Worm (Caenorhabditis elegans): ENCODE data around the gene lin-33.

Gene lin-33

ce11 chrIV:5891265-5891664 lies 39.2 kb upstream of the lin-33 start, which contains the start of gene H04M03.3:
TSS of gene H04M03.3 (plus strand) at chrIV:5891565.
- TF ChIP-seq snpc-4 (tag; optimal IDR thresholded peaks at IDR 0.05), result no peak
- TF ChIP-seq mxl-3 (GFP tag; optimal IDR thresholded peaks at IDR 0.05), result no peak
- no peak for TF ChIP-seq mdt-29 (GFP tag; IDR thresholded peaks at IDR 0.05)
- no peak for TF ChIP-seq dmd-8 (GFP tag; IDR thresholded peaks at IDR 0.05)
- no peak for TF ChIP-seq spr-1 (tag; optimal IDR thresholded peaks at IDR 0.05)
- TF ChIP-seq mxl-2 (GFP tag; conservative IDR thresholded peaks at IDR 0.05), result no peak
- TF ChIP-seq ceh-62 (tag; optimal IDR thresholded peaks at IDR 0.05), result no peak
- no peak for TF ChIP-seq unc-39 (tag; optimal IDR thresholded peaks at IDR 0.05)
- TF ChIP-seq F49E8.2 (tag; optimal IDR thresholded peaks at IDR 0.05; ENCODE audit: borderline replicate concordance), result no peak
- TF ChIP-seq F44E2.7 (GFP tag; IDR thresholded peaks at IDR 0.05), result no peak
- TF ChIP-seq nhr-6 (tag; optimal IDR thresholded peaks at IDR 0.05), result no peak
- TF ChIP-seq lin-39 (tag; optimal IDR thresholded peaks at IDR 0.05), result no peak

ce11 chrIV:5895190-5895589 lies 35.3 kb upstream of the lin-33 start, which contains the start of gene nspb-6:
TSS of gene nspb-6 (plus strand) at chrIV:5895490.
- no peak for TF ChIP-seq ces-1 (GFP tag; optimal IDR thresholded peaks at IDR 0.05)
- TF ChIP-seq ceh-82 (tag; optimal IDR thresholded peaks at IDR 0.05), result no peak
- TF ChIP-seq nhr-237 (tag; optimal IDR thresholded peaks at IDR 0.05), result no peak
- TF ChIP-seq tag-97 (GFP tag; IDR thresholded peaks at IDR 0.05), result no peak
- no peak for TF ChIP-seq ceh-32 (tag; optimal IDR thresholded peaks at IDR 0.05; ENCODE audit: poor library complexity)
- TF ChIP-seq dmd-9 (GFP tag; IDR thresholded peaks at IDR 0.05), result no peak
- no peak for TF ChIP-seq unc-130 (GFP tag; optimal IDR thresholded peaks at IDR 0.05)
- no peak for TF ChIP-seq lin-39 (tag; optimal IDR thresholded peaks at IDR 0.05)
- TF ChIP-seq fos-1 (tag; optimal IDR thresholded peaks at IDR 0.05), result no peak
- TF ChIP-seq nhr-111 (GFP tag; optimal IDR thresholded peaks at IDR 0.05), result no peak
- TF ChIP-seq ceh-20 (GFP tag; IDR thresholded peaks at IDR 0.05), result no peak
- TF ChIP-seq F44E2.7 (GFP tag; IDR thresholded peaks at IDR 0.05), result no peak
- TF ChIP-seq mxl-2 (GFP tag; conservative IDR thresholded peaks at IDR 0.05), result no peak
- TF ChIP-seq ztf-7 (tag; optimal IDR thresholded peaks at IDR 0.05), result no peak
- TF ChIP-seq lin-1 (GFP tag; IDR thresholded peaks at IDR 0.05), result no peak
- TF ChIP-seq mdl-1 (tag; optimal IDR thresholded peaks at IDR 0.05), result no peak
- TF ChIP-seq dve-1 (tag; optimal IDR thresholded peaks at IDR 0.05; ENCODE audit: insufficient read depth), result no peak
- no peak for TF ChIP-seq nhr-42 (GFP tag; IDR thresholded peaks at IDR 0.05)
- no peak for TF ChIP-seq unc-39 (tag; optimal IDR thresholded peaks at IDR 0.05)

- no peak for TF ChIP-seq ama-1 (optimal IDR thresholded peaks at IDR 0.05)
- no peak for TF ChIP-seq skn-1 (tag; optimal IDR thresholded peaks at IDR 0.05)
- no peak for TF ChIP-seq nhr-48 (tag; optimal IDR thresholded peaks at IDR 0.05)
- no peak for TF ChIP-seq zip-11 (GFP tag; IDR thresholded peaks at IDR 0.05)
- no peak for TF ChIP-seq egl-43 (GFP tag; IDR thresholded peaks at IDR 0.05)
- TF ChIP-seq hlh-11 (tag; optimal IDR thresholded peaks at IDR 0.05), result no peak
- no peak for TF ChIP-seq zfp-2 (tag; optimal IDR thresholded peaks at IDR 0.05)
- TF ChIP-seq Y75B8A.6 (GFP tag; IDR thresholded peaks at IDR 0.05), result no peak
- TF ChIP-seq madf-5 (GFP tag; IDR thresholded peaks at IDR 0.05), result no peak
- TF ChIP-seq hmg-1.1 (GFP tag; IDR thresholded peaks at IDR 0.05), result no peak
- no peak for TF ChIP-seq T26A8.4 (GFP tag; IDR thresholded peaks at IDR 0.05)
- no peak for TF ChIP-seq D1046.2 (GFP tag; IDR thresholded peaks at IDR 0.05)
- TF ChIP-seq madf-9 (GFP tag; conservative IDR thresholded peaks at IDR 0.05), result no peak
Measured at ce11 chrIV:5896341-5896740, 34.1 kb upstream of the lin-33 start, which contains the start of gene pck-3. TSS of gene pck-3 (plus strand) at chrIV:5896641.
